Worm (Caenorhabditis elegans) whole organism, L4/young adult: ENCODE results near the gene clec-63.

Source experiments
- W03F9.2 ChIP-seq: fragments of 150-350 bp; optimal IDR thresholded peaks from 2 replicates; lab custom pipeline; 2014; ENCODE audit warnings: missing biosample characterization, missing genetic modification characterization
- dao-5 ChIP-seq: sonication (generic microtip); optimal IDR thresholded peaks from 2 replicates; lab custom pipeline; 2016; ENCODE audit warnings: missing genotype, missing genetic modification characterization, moderate library complexity, missing compliant biosample characterization
- him-1 ChIP-seq: sonication (generic microtip); optimal IDR thresholded peaks from 2 replicates; lab custom pipeline; 2016; ENCODE audit warnings: missing genotype, missing genetic modification reagents, missing genetic modification characterization, missing compliant biosample characterization

- TF ChIP-seq dao-5 (tag; lab: Kevin White, UChicago) (no peak), him-1 (no peak), W03F9.2 (tag; lab: Kevin White, UChicago) (no peak)
Observed at ce11 chrII:12930138-12930537, 34.7 kb downstream of the clec-63 start.
